Worm (Caenorhabditis elegans) whole organism, midembryonic: Measurements from ENCODE around the gene fbxb-103.

Experiments used
- klf-2 ChIP-seq: fragments of 200-800 bp; sonication (Bioruptor generic); conservative IDR thresholded peaks from 2 replicates; pipeline ENCODE4 v1.3.6; 2022; ENCODE audit warnings: missing genetic modification reagents, missing genetic modification characterization, missing compliant biosample characterization
- ztf-23 ChIP-seq: fragments of 200-800 bp; sonication (Bioruptor generic); IDR thresholded peaks from 2 replicates; pipeline ENCODE4 v1.3.6; 2022; ENCODE audit warnings: missing genetic modification reagents, missing genetic modification characterization, missing compliant biosample characterization

DNA sequence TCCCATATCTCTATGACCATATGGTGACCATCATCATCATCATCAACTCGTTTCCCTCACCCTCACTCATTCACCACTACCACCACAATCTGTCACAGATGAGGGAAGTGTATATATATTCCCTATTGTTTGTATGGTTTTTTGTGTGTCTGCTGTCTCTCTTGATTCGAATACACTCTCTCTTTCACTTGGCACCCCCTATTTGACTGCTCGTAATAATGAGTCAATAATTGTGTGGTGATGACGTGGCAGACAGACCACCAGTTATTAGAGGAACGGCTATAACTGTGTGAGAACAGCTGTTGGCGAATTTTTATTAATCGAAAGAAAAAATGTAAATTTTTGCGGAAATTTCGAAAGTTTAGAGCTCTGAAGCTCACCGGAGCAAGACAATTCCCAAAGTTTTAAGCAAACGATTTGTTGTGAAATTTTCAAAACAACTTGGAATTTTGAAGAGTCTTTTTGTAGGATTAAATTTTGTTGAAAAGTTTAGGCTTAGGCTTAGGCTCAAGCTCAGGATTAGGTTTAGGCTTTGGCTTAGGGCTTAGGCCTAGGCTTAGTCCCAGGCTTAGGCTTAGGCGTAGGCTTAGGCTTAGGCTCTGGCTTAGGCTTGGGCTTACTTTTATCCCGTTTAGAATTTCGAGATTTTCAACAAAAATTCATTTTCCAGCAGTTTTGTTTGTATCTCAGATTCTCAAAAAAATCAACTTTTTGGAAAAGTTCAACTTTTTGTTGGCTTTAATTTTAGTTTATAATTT, 50.7 kb downstream of the fbxb-103 start:
- no peak for TF ChIP-seq klf-2
- no peak for TF ChIP-seq ztf-23 (GFP tag; lab: Robert Waterston, UW)
